Worm (Caenorhabditis elegans) whole organism, midembryonic: ENCODE data around the gene C55A1.6.

Experiments used
- cog-1 ChIP-seq: sonication (generic microtip); optimal IDR thresholded peaks from 2 replicates; lab custom pipeline; 2016; ENCODE audit warnings: missing genetic modification characterization, missing compliant biosample characterization
- flt-1 ChIP-seq: fragments of 200-800 bp; sonication (Bioruptor generic); IDR thresholded peaks from 2 replicates; pipeline ENCODE4 v1.3.6; 2022; ENCODE audit warnings: missing genetic modification characterization, missing compliant biosample characterization
- klf-2 ChIP-seq: fragments of 200-800 bp; sonication (Bioruptor generic); conservative IDR thresholded peaks from 2 replicates; pipeline ENCODE4 v1.3.6; 2022; ENCODE audit warnings: missing genetic modification reagents, missing genetic modification characterization, missing compliant biosample characterization
- med-1 ChIP-seq: sonication (generic microtip); optimal IDR thresholded peaks from 2 replicates; lab custom pipeline; 2017; ENCODE audit warnings: missing genetic modification characterization, mild to moderate bottlenecking, missing compliant biosample characterization, antibody characterized with exemption, missing genetic modification reagents; ENCODE audit not compliant: insufficient read depth
- ref-1 ChIP-seq: fragments of 200-800 bp; sonication (Bioruptor generic); conservative IDR thresholded peaks from 2 replicates; pipeline ENCODE4 v1.3.6; 2022; ENCODE audit warnings: missing genetic modification reagents, missing genetic modification characterization, missing compliant biosample characterization
- tab-1 ChIP-seq: fragments of 200-800 bp; sonication (Bioruptor generic); IDR thresholded peaks from 2 replicates; pipeline ENCODE4 v1.3.6; 2022; ENCODE audit warnings: missing genetic modification characterization, missing compliant biosample characterization
- ztf-23 ChIP-seq: fragments of 200-800 bp; sonication (Bioruptor generic); IDR thresholded peaks from 2 replicates; pipeline ENCODE4 v1.3.6; 2022; ENCODE audit warnings: missing genetic modification reagents, missing genetic modification characterization, missing compliant biosample characterization
- ztf-29 ChIP-seq: fragments of 200-800 bp; sonication (Bioruptor generic); IDR thresholded peaks from 2 replicates; pipeline ENCODE4 v1.3.6; 2022; ENCODE audit warnings: missing genetic modification reagents, missing genetic modification characterization, missing compliant biosample characterization

The C55A1.6 gene

ce11 chrV:15693682-15694081 is 45.8 kb downstream of the C55A1.6 start, which contains the start of gene nhr-198:
TSS of gene nhr-198 (plus strand) at chrV:15693994.
- TF ChIP-seq klf-2 (GFP tag; lab: Robert Waterston, UW) (no peak), ztf-23 (no peak)

- TF ChIP-seq tab-1 (GFP tag; lab: Robert Waterston, UW): no peak
- no peak for TF ChIP-seq med-1 (GFP tag; lab: Kevin White, UChicago)
- TF ChIP-seq ref-1 (GFP tag; lab: Robert Waterston, UW): no peak
- TF ChIP-seq cog-1 (tag; lab: Kevin White, UChicago): no peak
- TF ChIP-seq ztf-29 (GFP tag; lab: Robert Waterston, UW): no peak
- TF ChIP-seq klf-2 (GFP tag; lab: Robert Waterston, UW): no peak
- no peak for TF ChIP-seq flt-1 (GFP tag; lab: Robert Waterston, UW)
These were observed 50.3 kb downstream of the C55A1.6 start, which contains the start of gene srx-29 for ce11 chrV:15698099-15698498. TSS of gene srx-29 (minus strand) at chrV:15698199.
